Worm (Caenorhabditis elegans): ENCODE data around the gene T07D3.9.

DNA sequence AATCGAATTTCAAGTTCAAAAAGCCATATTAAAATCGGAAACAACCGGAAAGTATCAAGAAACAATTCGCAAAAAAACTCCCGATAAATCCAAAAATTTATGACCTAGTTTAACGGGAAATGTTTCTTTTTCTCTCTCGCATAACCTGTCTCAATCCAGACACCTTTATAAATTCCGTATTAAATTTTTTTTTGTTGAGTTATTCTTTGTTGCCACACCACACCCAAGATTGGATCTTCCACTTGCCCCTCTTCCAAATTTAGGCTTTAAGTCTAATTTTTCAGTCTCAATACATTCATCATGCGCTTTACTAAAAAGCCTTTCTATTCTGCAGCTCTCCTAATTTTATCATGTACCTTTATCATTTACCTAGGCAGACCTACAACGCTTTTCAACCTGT lies 37.8 kb upstream of the T07D3.9 start, which contains the start of gene R07C3.3:
- TF ChIP-seq F13H6.1 (tag; optimal IDR thresholded peaks at IDR 0.05): no peak
- no peak for TF ChIP-seq ceh-9 (tag; optimal IDR thresholded peaks at IDR 0.05)
- TF ChIP-seq nhr-11 (tag; optimal IDR thresholded peaks at IDR 0.05): no peak
- no peak for TF ChIP-seq ceh-45 (GFP tag; IDR thresholded peaks at IDR 0.05)
- TF ChIP-seq dve-1 (tag; optimal IDR thresholded peaks at IDR 0.05): no peak
- no peak for TF ChIP-seq fkh-10 (GFP tag; optimal IDR thresholded peaks at IDR 0.05)
- TF ChIP-seq hlh-30 (tag; optimal IDR thresholded peaks at IDR 0.05; ENCODE audit: insufficient read depth): no peak
- TF ChIP-seq elt-2 (tag; optimal IDR thresholded peaks at IDR 0.05): no peak
- TF ChIP-seq lin-11 (tag; optimal IDR thresholded peaks at IDR 0.05): no peak

Measured in whole organism, late embryonic.